Fruit fly (Drosophila melanogaster) whole organism, prepupa: Measurements from ENCODE around the gene CG44532.

ENCODE experiments used
- Blimp-1 ChIP-seq: fragments of 200-800 bp; sonication (Bioruptor generic); optimal IDR thresholded peaks from 3 replicates; lab custom pipeline; 2017; ENCODE audit warnings: missing biosample characterization, missing genetic modification characterization, mild to moderate bottlenecking, moderate library complexity, missing genetic modification reagents
- CG10631 ChIP-seq: fragments of 200-800 bp; sonication (Bioruptor generic); optimal IDR thresholded peaks from 2 replicates; lab custom pipeline; 2016; ENCODE audit warnings: missing biosample characterization, missing genetic modification characterization
- CG11762 ChIP-seq: fragments of 200-800 bp; sonication (Bioruptor generic); optimal IDR thresholded peaks from 3 replicates; lab custom pipeline; 2016; ENCODE audit warnings: missing biosample characterization, missing genetic modification characterization; ENCODE audit not compliant: insufficient read depth
- CG11902 ChIP-seq: fragments of 200-800 bp; sonication (Bioruptor generic); optimal IDR thresholded peaks from 3 replicates; lab custom pipeline; 2016; ENCODE audit warnings: missing biosample characterization, missing genetic modification characterization
- CG15336 ChIP-seq: fragments of 200-800 bp; sonication (Bioruptor generic); IDR thresholded peaks from 2 replicates; pipeline ENCODE4 v1.3.6; 2022; ENCODE audit warnings: missing biosample characterization, missing genetic modification characterization
- CG3032 ChIP-seq: fragments of 200-800 bp; optimal IDR thresholded peaks from 2 replicates; lab custom pipeline; 2019; ENCODE audit warnings: missing biosample characterization, mild to moderate bottlenecking, missing genetic modification characterization, moderate library complexity
- CG31627 ChIP-seq: fragments of 200-800 bp; sonication (Bioruptor generic); optimal IDR thresholded peaks from 3 replicates; lab custom pipeline; 2016; ENCODE audit warnings: missing biosample characterization, missing genetic modification characterization
- CG32006 ChIP-seq: fragments of 200-800 bp; sonication (Bioruptor generic); optimal IDR thresholded peaks from 3 replicates; lab custom pipeline; 2017; ENCODE audit warnings: missing biosample characterization, mild to moderate bottlenecking, missing genetic modification characterization
- CG34406 ChIP-seq: fragments of 200-800 bp; sonication (Bioruptor generic); optimal IDR thresholded peaks from 3 replicates; lab custom pipeline; 2016; ENCODE audit warnings: missing biosample characterization, missing genetic modification characterization
- CG4318 ChIP-seq: fragments of 200-800 bp; sonication (Bioruptor generic); optimal IDR thresholded peaks from 3 replicates; lab custom pipeline; 2017; ENCODE audit warnings: missing biosample characterization, mild to moderate bottlenecking, missing genetic modification characterization
- CG6163 ChIP-seq: fragments of 200-800 bp; sonication (Bioruptor generic); IDR thresholded peaks from 3 replicates; pipeline ENCODE4 v1.3.6; 2022; ENCODE audit warnings: missing biosample characterization, missing genetic modification characterization
- CG6276 ChIP-seq: fragments of 200-800 bp; sonication (Bioruptor generic); optimal IDR thresholded peaks from 2 replicates; lab custom pipeline; 2017; ENCODE audit warnings: missing biosample characterization, mild to moderate bottlenecking, missing genetic modification characterization
- CG6792 ChIP-seq: fragments of 200-800 bp; sonication (Bioruptor generic); optimal IDR thresholded peaks from 3 replicates; lab custom pipeline; 2016; ENCODE audit warnings: missing biosample characterization, missing genetic modification characterization
- CG6808 ChIP-seq: fragments of 200-800 bp; sonication (Bioruptor generic); optimal IDR thresholded peaks from 3 replicates; lab custom pipeline; 2017; ENCODE audit warnings: missing biosample characterization, missing genetic modification characterization, mild to moderate bottlenecking, moderate library complexity, missing genetic modification reagents
- CG6854 ChIP-seq: fragments of 200-800 bp; sonication (Bioruptor generic); optimal IDR thresholded peaks from 2 replicates; lab custom pipeline; 2017; ENCODE audit warnings: missing biosample characterization, mild to moderate bottlenecking, missing genetic modification characterization
- CG7368 ChIP-seq: fragments of 200-800 bp; sonication (Bioruptor generic); optimal IDR thresholded peaks from 3 replicates; lab custom pipeline; 2016; ENCODE audit warnings: missing biosample characterization, missing genetic modification characterization
- CG8319 ChIP-seq: fragments of 200-800 bp; sonication (Bioruptor generic); optimal IDR thresholded peaks from 3 replicates; lab custom pipeline; 2016; ENCODE audit warnings: missing biosample characterization, missing genetic modification characterization
- CG9139 ChIP-seq: fragments of 200-800 bp; sonication (Bioruptor generic); optimal IDR thresholded peaks from 3 replicates; lab custom pipeline; 2017; ENCODE audit warnings: missing biosample characterization, mild to moderate bottlenecking, missing genetic modification characterization
- Eip75B ChIP-seq: fragments of 200-800 bp; sonication (Bioruptor generic); optimal IDR thresholded peaks from 3 replicates; lab custom pipeline; 2016; ENCODE audit warnings: missing biosample characterization, missing genetic modification characterization
- Eip78C ChIP-seq: fragments of 200-800 bp; sonication (Bioruptor generic); peaks from one replicate; lab custom pipeline; 2016; ENCODE audit warnings: missing biosample characterization, missing genetic modification characterization
- Eip93F ChIP-seq: fragments of 200-800 bp; sonication (Bioruptor generic); optimal IDR thresholded peaks from 2 replicates; lab custom pipeline; 2016; ENCODE audit warnings: missing biosample characterization, mild to moderate bottlenecking, missing genetic modification characterization
- Ets21C ChIP-seq: fragments of 200-800 bp; sonication (Bioruptor generic); optimal IDR thresholded peaks from 3 replicates; lab custom pipeline; 2016; ENCODE audit warnings: missing biosample characterization, missing genetic modification characterization
- Hr39 ChIP-seq: fragments of 200-800 bp; sonication (Bioruptor generic); optimal IDR thresholded peaks from 2 replicates; lab custom pipeline; 2016; ENCODE audit warnings: missing biosample characterization, missing genetic modification characterization
- Hr4 ChIP-seq: fragments of 200-800 bp; sonication (Bioruptor generic); optimal IDR thresholded peaks from 3 replicates; lab custom pipeline; 2016; ENCODE audit warnings: missing biosample characterization, missing genetic modification characterization
- Met ChIP-seq: fragments of 200-800 bp; sonication (Bioruptor generic); optimal IDR thresholded peaks from 3 replicates; lab custom pipeline; 2016; ENCODE audit warnings: missing biosample characterization, missing genetic modification characterization
- Smox ChIP-seq: fragments of 200-800 bp; sonication (Bioruptor generic); optimal IDR thresholded peaks from 3 replicates; lab custom pipeline; 2016; ENCODE audit warnings: missing biosample characterization, missing genetic modification characterization
- Sox102F ChIP-seq: fragments of 200-800 bp; sonication (Bioruptor generic); optimal IDR thresholded peaks from 2 replicates; lab custom pipeline; 2016; ENCODE audit warnings: missing biosample characterization, mild to moderate bottlenecking, missing genetic modification characterization
- Sox15 ChIP-seq: fragments of 200-800 bp; sonication (Bioruptor generic); optimal IDR thresholded peaks from 3 replicates; lab custom pipeline; 2016; ENCODE audit warnings: missing biosample characterization, missing genetic modification characterization
- achi ChIP-seq: fragments of 200-800 bp; sonication (Bioruptor generic); optimal IDR thresholded peaks from 3 replicates; lab custom pipeline; 2016; ENCODE audit warnings: missing biosample characterization, missing genetic modification characterization
- acj6 ChIP-seq: fragments of 200-800 bp; sonication (Bioruptor generic); optimal IDR thresholded peaks from 3 replicates; lab custom pipeline; 2016; ENCODE audit warnings: missing biosample characterization, missing genetic modification characterization
- dac ChIP-seq: fragments of 200-800 bp; sonication (Bioruptor generic); optimal IDR thresholded peaks from 2 replicates; lab custom pipeline; 2017; ENCODE audit warnings: missing biosample characterization, mild to moderate bottlenecking, missing genetic modification characterization
- dsx ChIP-seq: fragments of 200-800 bp; optimal IDR thresholded peaks from 3 replicates; lab custom pipeline; 2019; ENCODE audit warnings: missing biosample characterization, mild to moderate bottlenecking, missing genetic modification characterization, moderate library complexity; ENCODE audit not compliant: poor library complexity, severe bottlenecking
- esn ChIP-seq: fragments of 200-800 bp; sonication (Bioruptor generic); optimal IDR thresholded peaks from 2 replicates; lab custom pipeline; 2016; ENCODE audit warnings: missing biosample characterization, mild to moderate bottlenecking, missing genetic modification characterization, moderate library complexity
- fd59A ChIP-seq: fragments of 200-800 bp; sonication (Bioruptor generic); optimal IDR thresholded peaks from 2 replicates; lab custom pipeline; 2017; ENCODE audit warnings: missing biosample characterization, mild to moderate bottlenecking, missing genetic modification characterization, missing genetic modification reagents
- fd85E ChIP-seq: fragments of 200-800 bp; sonication (Bioruptor generic); optimal IDR thresholded peaks from 3 replicates; lab custom pipeline; 2016; ENCODE audit warnings: missing biosample characterization, missing genetic modification characterization
- fkh ChIP-seq: fragments of 200-800 bp; sonication (Bioruptor generic); optimal IDR thresholded peaks from 3 replicates; lab custom pipeline; 2017; ENCODE audit warnings: missing biosample characterization, mild to moderate bottlenecking, missing genetic modification characterization, moderate library complexity
- lz ChIP-seq: fragments of 200-800 bp; sonication (Bioruptor generic); optimal IDR thresholded peaks from 3 replicates; lab custom pipeline; 2016; ENCODE audit warnings: missing biosample characterization, missing genetic modification characterization
- net ChIP-seq: fragments of 200-800 bp; sonication (Bioruptor generic); optimal IDR thresholded peaks from 3 replicates; lab custom pipeline; 2016; ENCODE audit warnings: missing biosample characterization, missing genetic modification characterization
- pdm3 ChIP-seq: fragments of 200-800 bp; sonication (Bioruptor generic); optimal IDR thresholded peaks from 3 replicates; lab custom pipeline; 2016; ENCODE audit warnings: missing biosample characterization, missing genetic modification characterization
- spab ChIP-seq: fragments of 200-800 bp; sonication (Bioruptor generic); optimal IDR thresholded peaks from 2 replicates; lab custom pipeline; 2017; ENCODE audit warnings: missing biosample characterization, mild to moderate bottlenecking, missing genetic modification characterization, missing genetic modification reagents
- ss ChIP-seq, 2 experiments: fragments of 200-800 bp; sonication (Bioruptor generic); optimal IDR thresholded peaks; 2 replicates in 1 of 2; 3 replicates in 1 of 2; lab custom pipeline; 2017 to 2018; ENCODE audit warnings: mild to moderate bottlenecking in 2 of 2, missing biosample characterization in 2 of 2, missing genetic modification characterization in 2 of 2, moderate library complexity in 1 of 2
- topi ChIP-seq: fragments of 200-800 bp; sonication (Bioruptor generic); optimal IDR thresholded peaks from 3 replicates; lab custom pipeline; 2016; ENCODE audit warnings: missing biosample characterization, missing genetic modification characterization
- vri ChIP-seq: fragments of 200-800 bp; sonication (Bioruptor generic); optimal IDR thresholded peaks from 3 replicates; lab custom pipeline; 2016; ENCODE audit warnings: missing biosample characterization, mild to moderate bottlenecking, missing genetic modification characterization

Gene CG44532

DNA sequence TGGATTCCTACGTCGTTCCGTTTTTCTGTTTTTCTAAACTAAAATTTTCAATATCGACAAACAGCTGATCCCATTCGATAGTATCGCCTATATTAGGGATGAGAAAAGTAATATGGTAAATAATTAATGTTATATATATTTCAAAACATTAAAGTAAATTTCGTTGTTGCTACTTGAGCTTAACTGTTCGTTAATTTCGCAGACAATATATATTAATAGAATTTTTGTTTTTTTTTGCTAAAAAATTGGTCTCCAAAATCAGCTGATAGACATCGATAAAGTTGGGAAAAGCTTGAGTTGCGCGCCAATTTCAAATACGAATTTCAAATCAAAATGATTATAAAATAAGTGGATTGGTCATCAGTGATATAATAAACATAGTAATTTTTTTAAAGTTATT lies 34.5 kb downstream of the CG44532 start, which contains the start of gene CG12118 (continued):
- TF ChIP-seq pdm3 (GFP tag; lab: Kevin White, UChicago) = peak; percentile 79
- peak; percentile 50 for TF ChIP-seq fkh
- TF ChIP-seq spab (GFP tag; lab: Kevin White, UChicago) = no peak
- TF ChIP-seq CG11902 (GFP tag; lab: Kevin White, UChicago) = peak; percentile 42
- no peak for TF ChIP-seq dsx
- no peak for TF ChIP-seq CG4318 (GFP tag; lab: Kevin White, UChicago)
- TF ChIP-seq Met (GFP tag; lab: Kevin White, UChicago) = peak; percentile 74

DNA sequence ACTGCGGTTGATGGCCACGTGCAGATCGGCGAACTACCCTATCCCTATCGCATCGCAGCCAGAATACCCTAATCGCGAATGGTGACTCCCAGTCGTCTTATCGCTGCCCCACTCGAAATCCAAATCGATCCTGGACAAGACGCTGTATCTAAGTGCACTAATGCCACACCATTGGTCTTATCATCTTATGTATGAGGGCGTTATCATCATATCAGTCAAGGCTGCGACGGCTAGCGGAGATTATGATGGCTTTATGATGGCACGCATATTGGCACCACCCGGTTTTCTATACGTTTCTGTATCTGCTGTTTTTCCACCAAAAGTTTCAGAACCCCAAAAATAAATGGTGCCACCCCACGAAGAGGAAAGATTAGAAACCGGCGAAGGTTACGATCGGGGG lies 38.3 kb downstream of the CG44532 start:
- TF ChIP-seq vri = peak; percentile 75
- no peak for TF ChIP-seq Blimp-1 (GFP tag; lab: Kevin White, UChicago)
- TF ChIP-seq, all 60 proteins: peak for 1

DNA sequence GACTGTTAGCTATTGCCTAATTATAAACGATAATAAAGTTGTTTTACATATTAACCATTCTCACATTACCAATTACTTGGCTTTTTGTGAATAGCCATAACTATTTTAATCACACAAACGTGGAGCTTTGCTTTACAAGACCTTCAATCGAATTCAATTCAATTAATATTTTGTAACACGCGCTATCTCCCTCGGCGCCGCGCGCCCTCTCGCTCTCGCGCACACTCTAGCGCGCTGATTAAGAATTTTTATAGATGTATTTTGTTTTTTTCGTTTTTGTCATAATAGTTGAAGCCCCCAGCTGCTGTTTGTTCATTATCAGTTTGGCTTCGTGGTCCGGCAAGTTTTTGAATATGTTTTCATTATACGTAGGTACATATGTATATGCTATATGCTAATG lies 39.2 kb downstream of the CG44532 start:
- no peak for TF ChIP-seq Hr4 (GFP tag; lab: Kevin White, UChicago)
- TF ChIP-seq fkh = peak; percentile 34
- TF ChIP-seq net = no peak
- peak; percentile 12 for TF ChIP-seq vri
- TF ChIP-seq pdm3 (GFP tag; lab: Kevin White, UChicago) = no peak
- TF ChIP-seq Eip78C = peak; percentile 15
- TF ChIP-seq fd85E (GFP tag; lab: Kevin White, UChicago) = no peak

DNA sequence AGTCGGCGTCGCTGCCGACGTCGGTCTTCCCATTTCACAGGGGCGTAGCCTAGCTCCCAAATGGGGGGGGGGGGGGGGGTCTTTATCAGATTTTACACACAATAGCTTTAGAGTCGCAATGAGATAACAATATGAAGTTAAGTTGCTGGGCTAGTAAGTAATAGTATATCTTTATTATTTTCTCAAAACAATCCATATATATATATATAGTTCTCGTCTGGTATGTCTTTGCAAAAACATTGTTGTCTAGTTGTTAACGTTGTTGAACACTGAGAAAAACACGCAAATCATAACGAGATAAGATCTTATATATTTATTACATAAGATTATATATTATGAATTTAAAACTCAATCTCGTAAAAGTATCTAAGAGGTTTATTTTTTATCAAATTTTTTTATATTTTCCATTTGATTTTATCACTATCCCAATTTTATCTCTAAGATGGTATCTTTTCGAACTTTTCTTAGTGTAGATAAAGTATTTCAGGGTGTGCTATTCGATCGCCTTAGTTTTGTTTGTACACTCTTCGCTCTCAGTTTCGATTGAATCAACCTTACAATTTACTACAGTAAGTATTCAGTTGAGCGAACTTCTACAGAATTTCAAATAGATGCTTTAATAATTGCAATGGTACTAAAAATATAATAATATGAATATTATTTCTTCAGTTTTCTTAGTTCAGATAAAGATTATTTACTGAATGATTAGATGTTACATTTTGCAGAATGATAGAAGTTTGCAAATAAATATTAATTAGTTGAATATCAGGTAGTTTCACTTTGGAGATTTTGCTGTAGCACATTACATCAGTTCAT lies 40.2 kb downstream of the CG44532 start:
- peak; percentile 67 for TF ChIP-seq CG32006 (GFP tag; lab: Kevin White, UChicago)
- no peak for TF ChIP-seq esn (GFP tag; lab: Kevin White, UChicago)
- peak; percentile 66 for TF ChIP-seq CG15336 (GFP tag; lab: Robert Waterston, UW)
- no peak for TF ChIP-seq Hr39 (GFP tag; lab: Kevin White, UChicago)
- peak; percentile 16 for TF ChIP-seq Hr4 (GFP tag; lab: Kevin White, UChicago)
- TF ChIP-seq Ets21C = no peak
- peak; percentile 37 for TF ChIP-seq CG34406
- peak; percentile 54 for TF ChIP-seq dsx
- no peak for TF ChIP-seq CG7368 (GFP tag; lab: Kevin White, UChicago)
- no peak for TF ChIP-seq CG8319 (GFP tag; lab: Kevin White, UChicago)
- TF ChIP-seq CG6163 (GFP tag; lab: Robert Waterston, UW) = peak; percentile 76
- peak; percentile 5 for TF ChIP-seq Sox102F
- TF ChIP-seq ss (GFP tag; optimal IDR thresholded peaks at IDR 0.05; lab: Kevin White, UChicago) = peak in 1 of 2 experiments; percentile 10
- TF ChIP-seq Sox15 (GFP tag; lab: Kevin White, UChicago) = no peak
- TF ChIP-seq Blimp-1 (GFP tag; lab: Kevin White, UChicago) = no peak
- TF ChIP-seq CG6792 (GFP tag; lab: Kevin White, UChicago) = peak; percentile 13
- peak; percentile 25 for TF ChIP-seq CG10631 (GFP tag; lab: Kevin White, UChicago)
- peak; percentile 24 for TF ChIP-seq CG11762 (GFP tag; lab: Kevin White, UChicago)
- TF ChIP-seq CG9139 (GFP tag; lab: Kevin White, UChicago) = no peak
- TF ChIP-seq topi = no peak
- no peak for TF ChIP-seq fd85E (GFP tag; lab: Kevin White, UChicago)
- TF ChIP-seq Eip75B (GFP tag; lab: Kevin White, UChicago) = no peak
- TF ChIP-seq fd59A (GFP tag; lab: Kevin White, UChicago) = peak; percentile 26
- no peak for TF ChIP-seq CG31627 (GFP tag; lab: Kevin White, UChicago)
- TF ChIP-seq Eip93F (GFP tag; lab: Kevin White, UChicago) = no peak
- TF ChIP-seq acj6 (GFP tag; lab: Kevin White, UChicago) = peak; percentile 16
- peak; percentile 18 for TF ChIP-seq CG6808
- TF ChIP-seq dac (GFP tag; lab: Kevin White, UChicago) = peak; percentile 57
- TF ChIP-seq fkh = peak; percentile 39
- TF ChIP-seq CG3032 (tag; lab: Kevin White, UChicago) = peak; percentile 48
- peak; percentile 38 for TF ChIP-seq pdm3 (GFP tag; lab: Kevin White, UChicago)
- TF ChIP-seq achi (GFP tag; lab: Kevin White, UChicago) = peak; percentile 47
- TF ChIP-seq CG6854 = no peak
- TF ChIP-seq Eip78C = peak; percentile 52
- TF ChIP-seq CG6276 = peak; percentile 70
- TF ChIP-seq Smox (GFP tag; lab: Kevin White, UChicago) = no peak
- TF ChIP-seq lz = peak; percentile 10
